Fruit fly (Drosophila melanogaster) whole organism, embryonic: ENCODE data around the gene erm.

Experiments
- Asciz ChIP-seq: fragments of 200-800 bp; sonication (Bioruptor generic); optimal IDR thresholded peaks from 2 replicates; lab custom pipeline; 2017; ENCODE audit warnings: missing biosample characterization, mild to moderate bottlenecking, missing genetic modification characterization, missing genetic modification reagents
- CG11560 ChIP-seq: fragments of 200-800 bp; sonication (Bioruptor generic); IDR thresholded peaks from 3 replicates; pipeline ENCODE4 v1.3.6; 2022; ENCODE audit warnings: missing biosample characterization, missing genetic modification characterization
- CG12236 ChIP-seq: fragments of 200-800 bp; sonication (Bioruptor generic); optimal IDR thresholded peaks from 2 replicates; lab custom pipeline; 2016; ENCODE audit warnings: missing biosample characterization, missing genetic modification characterization
- CG14014 ChIP-seq: fragments of 200-800 bp; sonication (Bioruptor generic); IDR thresholded peaks from 2 replicates; pipeline ENCODE4 v1.3.6; 2022; ENCODE audit warnings: missing biosample characterization, missing genetic modification characterization
- CG14667 ChIP-seq: fragments of 200-800 bp; sonication (Bioruptor generic); IDR thresholded peaks from 2 replicates; pipeline ENCODE4 v1.3.6; 2022; ENCODE audit warnings: missing biosample characterization, missing genetic modification characterization
- CG14860 ChIP-seq: fragments of 200-800 bp; sonication (Bioruptor generic); IDR thresholded peaks from 3 replicates; pipeline ENCODE4 v1.3.6; 2022; ENCODE audit warnings: missing biosample characterization, missing genetic modification characterization; ENCODE audit not compliant: partially characterized antibody
- CG1603 ChIP-seq: fragments of 200-800 bp; sonication (Bioruptor generic); optimal IDR thresholded peaks from 2 replicates; lab custom pipeline; 2019; ENCODE audit warnings: missing biosample characterization, mild to moderate bottlenecking, missing genetic modification characterization, moderate library complexity
- CG17359 ChIP-seq: fragments of 200-800 bp; sonication (Bioruptor generic); optimal IDR thresholded peaks from 3 replicates; lab custom pipeline; 2018; ENCODE audit warnings: missing biosample characterization, mild to moderate bottlenecking, missing genetic modification characterization, moderate library complexity
- CG17361 ChIP-seq: fragments of 200-800 bp; sonication (Bioruptor generic); IDR thresholded peaks from 3 replicates; pipeline ENCODE4 v1.3.6; 2022; ENCODE audit warnings: missing biosample characterization, missing genetic modification characterization
- CG18764 ChIP-seq: fragments of 200-800 bp; sonication (Bioruptor generic); optimal IDR thresholded peaks from 3 replicates; lab custom pipeline; 2016; ENCODE audit warnings: missing biosample characterization, missing genetic modification characterization
- CG2875 ChIP-seq: fragments of 200-800 bp; sonication (Bioruptor generic); optimal IDR thresholded peaks from 2 replicates; lab custom pipeline; 2017; ENCODE audit warnings: missing biosample characterization, mild to moderate bottlenecking, missing genetic modification characterization, missing genetic modification reagents
- CG32772 ChIP-seq: fragments of 200-800 bp; sonication (Bioruptor generic); IDR thresholded peaks from 2 replicates; pipeline ENCODE4 v1.3.6; 2022; ENCODE audit warnings: missing biosample characterization, missing genetic modification characterization
- CG34224 ChIP-seq: fragments of 200-800 bp; sonication (Bioruptor generic); IDR thresholded peaks from 3 replicates; pipeline ENCODE4 v1.3.6; 2022; ENCODE audit warnings: missing biosample characterization, missing genetic modification characterization; ENCODE audit not compliant: partially characterized antibody
- CG4617 ChIP-seq: fragments of 200-800 bp; sonication (Bioruptor generic); optimal IDR thresholded peaks from 3 replicates; lab custom pipeline; 2016; ENCODE audit warnings: missing biosample characterization, missing genetic modification characterization, borderline replicate concordance
- CG4707 ChIP-seq: fragments of 200-800 bp; sonication (Bioruptor generic); optimal IDR thresholded peaks from 2 replicates; lab custom pipeline; 2018; ENCODE audit warnings: missing biosample characterization, mild to moderate bottlenecking, missing genetic modification characterization, moderate library complexity
- CG4820 ChIP-seq: fragments of 200-800 bp; sonication (Bioruptor generic); optimal IDR thresholded peaks from 3 replicates; lab custom pipeline; 2016; ENCODE audit warnings: missing biosample characterization, missing genetic modification characterization
- CG6791 ChIP-seq: fragments of 200-800 bp; sonication (Bioruptor generic); IDR thresholded peaks from 3 replicates; pipeline ENCODE4 v1.3.6; 2022; ENCODE audit warnings: missing biosample characterization, missing genetic modification characterization; ENCODE audit not compliant: partially characterized antibody
- CG7928 ChIP-seq: fragments of 200-800 bp; sonication (Bioruptor generic); optimal IDR thresholded peaks from 2 replicates; lab custom pipeline; 2017; ENCODE audit warnings: missing biosample characterization, mild to moderate bottlenecking, missing genetic modification characterization
- CG8089 ChIP-seq: fragments of 200-800 bp; sonication (Bioruptor generic); optimal IDR thresholded peaks from 3 replicates; lab custom pipeline; 2016; ENCODE audit warnings: missing biosample characterization, missing genetic modification characterization
- CG9215 ChIP-seq: fragments of 200-800 bp; sonication (Bioruptor generic); IDR thresholded peaks from 2 replicates; pipeline ENCODE4 v1.3.6; 2022; ENCODE audit warnings: missing biosample characterization, missing genetic modification characterization
- CTCF ChIP-seq: fragments of 200-800 bp; sonication (Bioruptor generic); optimal IDR thresholded peaks from 2 replicates; lab custom pipeline; 2017; ENCODE audit warnings: missing biosample characterization, mild to moderate bottlenecking, missing genetic modification characterization, moderate library complexity
- Dip3 ChIP-seq: fragments of 200-800 bp; sonication (Bioruptor generic); optimal IDR thresholded peaks from 3 replicates; lab custom pipeline; 2016; ENCODE audit warnings: missing biosample characterization, missing genetic modification characterization
- Hr39 ChIP-seq: fragments of >200 bp; optimal IDR thresholded peaks from 2 replicates; lab custom pipeline; 2017
- Hr51 ChIP-seq, 2 experiments: fragments of 200-800 bp; sonication (Bioruptor generic); optimal IDR thresholded peaks; 2 replicates in 1 of 2; 3 replicates in 1 of 2; lab custom pipeline; 2016 to 2018; ENCODE audit warnings: missing biosample characterization in 2 of 2, missing genetic modification characterization in 2 of 2, mild to moderate bottlenecking in 1 of 2, moderate library complexity in 1 of 2
- Kr ChIP-seq: fragments of 200-800 bp; sonication (Bioruptor generic); optimal IDR thresholded peaks from 2 replicates; lab custom pipeline; 2017; ENCODE audit warnings: missing biosample characterization, mild to moderate bottlenecking, missing genetic modification characterization
- Max ChIP-seq: fragments of 200-800 bp; sonication (Bioruptor generic); optimal IDR thresholded peaks from 2 replicates; lab custom pipeline; 2016; ENCODE audit warnings: missing biosample characterization, mild to moderate bottlenecking, missing genetic modification characterization
- NFAT ChIP-seq: fragments of 200-800 bp; sonication (Bioruptor generic); IDR thresholded peaks from 2 replicates; pipeline ENCODE4 v1.3.6; 2022; ENCODE audit warnings: missing biosample characterization, missing genetic modification characterization
- Optix ChIP-seq: fragments of 200-800 bp; sonication (Bioruptor generic); IDR thresholded peaks from 3 replicates; pipeline ENCODE4 v1.3.6; 2022; ENCODE audit warnings: missing biosample characterization, missing genetic modification characterization
- Sox100B ChIP-seq: fragments of 200-800 bp; sonication (Bioruptor generic); optimal IDR thresholded peaks from 3 replicates; lab custom pipeline; 2018; ENCODE audit warnings: missing biosample characterization, mild to moderate bottlenecking, missing genetic modification characterization
- Sry-β ChIP-seq: fragments of 200-800 bp; sonication (Bioruptor generic); optimal IDR thresholded peaks from 2 replicates; lab custom pipeline; 2018; ENCODE audit warnings: missing biosample characterization, mild to moderate bottlenecking, missing genetic modification characterization, moderate library complexity
- TFAM ChIP-seq: fragments of 200-800 bp; sonication (Bioruptor generic); optimal IDR thresholded peaks from 2 replicates; lab custom pipeline; 2017; ENCODE audit warnings: missing biosample characterization, missing genetic modification characterization, inconsistent platforms
- Tbp ChIP-seq: fragments of >200 bp; optimal IDR thresholded peaks from 2 replicates; lab custom pipeline; 2018; ENCODE audit warnings: missing biosample characterization, missing genetic modification characterization
- Xbp1 ChIP-seq: fragments of 200-800 bp; sonication (Bioruptor generic); optimal IDR thresholded peaks from 3 replicates; lab custom pipeline; 2016; ENCODE audit warnings: missing biosample characterization, mild to moderate bottlenecking, missing genetic modification characterization
- br ChIP-seq: fragments of >200 bp; optimal IDR thresholded peaks from 2 replicates; lab custom pipeline; 2017
- chm ChIP-seq: fragments of 200-800 bp; sonication (Bioruptor generic); IDR thresholded peaks from 2 replicates; pipeline ENCODE4 v1.3.6; 2022; ENCODE audit warnings: missing biosample characterization, missing genetic modification characterization
- fd64A ChIP-seq: fragments of 200-800 bp; sonication (Bioruptor generic); optimal IDR thresholded peaks from 3 replicates; lab custom pipeline; 2018; ENCODE audit warnings: missing biosample characterization, mild to moderate bottlenecking, missing genetic modification characterization
- grau ChIP-seq: fragments of 200-800 bp; optimal IDR thresholded peaks from 3 replicates; lab custom pipeline; 2019; ENCODE audit warnings: missing biosample characterization, mild to moderate bottlenecking, missing genetic modification characterization, moderate library complexity
- hb ChIP-seq: fragments of 200-800 bp; sonication (Bioruptor generic); IDR thresholded peaks from 3 replicates; pipeline ENCODE4 v1.3.6; 2022; ENCODE audit warnings: missing biosample characterization, missing genetic modification characterization; ENCODE audit not compliant: partially characterized antibody
- ind ChIP-seq: fragments of 200-800 bp; sonication (Bioruptor generic); optimal IDR thresholded peaks from 3 replicates; lab custom pipeline; 2016; ENCODE audit warnings: missing biosample characterization, missing genetic modification characterization
- oc ChIP-seq: fragments of 200-800 bp; sonication (Bioruptor generic); optimal IDR thresholded peaks from 2 replicates; lab custom pipeline; 2018; ENCODE audit warnings: missing biosample characterization, mild to moderate bottlenecking, missing genetic modification characterization, moderate library complexity
- odd ChIP-seq: fragments of 200-800 bp; sonication (Bioruptor generic); optimal IDR thresholded peaks from 2 replicates; lab custom pipeline; 2017; ENCODE audit warnings: missing biosample characterization, mild to moderate bottlenecking, missing genetic modification characterization
- otp ChIP-seq: fragments of 200-800 bp; sonication (Bioruptor generic); IDR thresholded peaks from 3 replicates; pipeline ENCODE4, ENCODE4 v1.3.6; 2022; ENCODE audit warnings: missing biosample characterization, missing genetic modification characterization
- pnt ChIP-seq: fragments of 200-800 bp; sonication (Bioruptor generic); optimal IDR thresholded peaks from 3 replicates; lab custom pipeline; 2016; ENCODE audit warnings: missing biosample characterization, missing genetic modification characterization
- pros ChIP-seq: fragments of 200-800 bp; sonication (Bioruptor generic); optimal IDR thresholded peaks from 3 replicates; lab custom pipeline; 2019; ENCODE audit warnings: missing biosample characterization, mild to moderate bottlenecking, missing genetic modification characterization, moderate library complexity
- run ChIP-seq: fragments of 200-800 bp; sonication (Bioruptor generic); optimal IDR thresholded peaks from 3 replicates; lab custom pipeline; 2018; ENCODE audit warnings: missing biosample characterization, mild to moderate bottlenecking, missing genetic modification characterization
- salm ChIP-seq: fragments of 200-800 bp; sonication (Bioruptor generic); optimal IDR thresholded peaks from 2 replicates; lab custom pipeline; 2018; ENCODE audit warnings: missing biosample characterization, mild to moderate bottlenecking, missing genetic modification characterization
- sd ChIP-seq: fragments of 200-800 bp; sonication (Bioruptor generic); optimal IDR thresholded peaks from 3 replicates; lab custom pipeline; 2018; ENCODE audit warnings: missing biosample characterization, mild to moderate bottlenecking, missing genetic modification characterization, moderate library complexity
- seq ChIP-seq: fragments of 200-800 bp; sonication (Bioruptor generic); IDR thresholded peaks from 2 replicates; pipeline ENCODE4 v1.3.6; 2022; ENCODE audit warnings: missing biosample characterization, missing genetic modification characterization
- tll ChIP-seq, 2 experiments: fragments of 200-800 bp in 1 of 2; fragments of >200 bp in 1 of 2; sonication (Bioruptor generic) in 1 of 2; optimal IDR thresholded peaks; 2 replicates each; lab custom pipeline; 2017 to 2019; ENCODE audit warnings: missing biosample characterization in 2 of 2, missing genetic modification characterization in 2 of 2, mild to moderate bottlenecking in 1 of 2, moderate library complexity in 1 of 2
- trem ChIP-seq: fragments of 200-800 bp; optimal IDR thresholded peaks from 3 replicates; lab custom pipeline; 2019; ENCODE audit warnings: missing biosample characterization, mild to moderate bottlenecking, missing genetic modification characterization, moderate library complexity
- trh ChIP-seq: fragments of 200-800 bp; sonication (Bioruptor generic); optimal IDR thresholded peaks from 2 replicates; lab custom pipeline; 2016; ENCODE audit warnings: missing biosample characterization, missing genetic modification characterization
- unpg ChIP-seq: fragments of 200-800 bp; sonication (Bioruptor generic); optimal IDR thresholded peaks from 3 replicates; lab custom pipeline; 2018; ENCODE audit warnings: missing biosample characterization, mild to moderate bottlenecking, missing genetic modification characterization, moderate library complexity

Gene erm

dm6 chr2L:1911316-1911873, 58.8 kb downstream of the erm start (continued):
- TF ChIP-seq hb (GFP tag; lab: Robert Waterston, UW) = no peak
- TF ChIP-seq CG17359 = peak; percentile 21
- TF ChIP-seq NFAT = no peak
- no peak for TF ChIP-seq CG8089
- TF ChIP-seq CTCF (GFP tag; lab: Kevin White, UChicago) = no peak
- no peak for TF ChIP-seq trem (tag; lab: Kevin White, UChicago)
- no peak for TF ChIP-seq CG9215
- no peak for TF ChIP-seq pnt
- TF ChIP-seq Tbp = no peak
- peak; percentile 15 for TF ChIP-seq CG2875 (GFP tag; lab: Kevin White, UChicago)
- no peak for TF ChIP-seq Kr (GFP tag; lab: Kevin White, UChicago)
- no peak for TF ChIP-seq br (lab: Kevin White, UChicago)
- TF ChIP-seq CG12236 (GFP tag; lab: Kevin White, UChicago) = no peak
- no peak for TF ChIP-seq CG11560 (tag; lab: Robert Waterston, UW)
- TF ChIP-seq CG14860 (GFP tag; lab: Robert Waterston, UW) = no peak
- no peak for TF ChIP-seq CG32772
- no peak for TF ChIP-seq CG4617 (GFP tag; lab: Kevin White, UChicago)
- TF ChIP-seq Sox100B = no peak
- no peak for TF ChIP-seq Max
- TF ChIP-seq grau = no peak
- no peak for TF ChIP-seq CG7928 (GFP tag; lab: Kevin White, UChicago)
- no peak for TF ChIP-seq otp (GFP tag; lab: Robert Waterston, UW)
- no peak for TF ChIP-seq Dip3 (GFP tag; lab: Kevin White, UChicago)
- TF ChIP-seq CG34224 (GFP tag; lab: Robert Waterston, UW) = no peak
- TF ChIP-seq sd = no peak
- no peak for TF ChIP-seq unpg
- no peak for TF ChIP-seq run
- no peak for TF ChIP-seq Sry-β (GFP tag; lab: Kevin White, UChicago)
- TF ChIP-seq salm (tag; lab: Kevin White, UChicago) = no peak
- TF ChIP-seq Hr51 (GFP tag; optimal IDR thresholded peaks at IDR 0.05; lab: Kevin White, UChicago) = no peak
- no peak for TF ChIP-seq CG14014 (GFP tag; lab: Robert Waterston, UW)
- no peak for TF ChIP-seq Optix (GFP tag; lab: Robert Waterston, UW)
- no peak for TF ChIP-seq oc (tag; lab: Kevin White, UChicago)
- TF ChIP-seq Asciz (GFP tag; lab: Kevin White, UChicago) = peak; percentile 29
- no peak for TF ChIP-seq Hr39
- TF ChIP-seq seq = no peak
- no peak for TF ChIP-seq CG4820 (GFP tag; lab: Kevin White, UChicago)
- TF ChIP-seq CG6791 (GFP tag; lab: Robert Waterston, UW) = no peak
- peak; percentile 13 for TF ChIP-seq odd (GFP tag; lab: Kevin White, UChicago)
- TF ChIP-seq chm = no peak
- TF ChIP-seq CG1603 (tag; lab: Kevin White, UChicago) = peak; percentile 32
- no peak for TF ChIP-seq CG17361 (GFP tag; lab: Robert Waterston, UW)
- TF ChIP-seq tll (GFP tag; optimal IDR thresholded peaks at IDR 0.05; lab: Kevin White, UChicago) = no peak
- TF ChIP-seq CG18764 (GFP tag; lab: Kevin White, UChicago) = no peak
- TF ChIP-seq pros = no peak
- TF ChIP-seq trh (GFP tag; lab: Kevin White, UChicago) = no peak
- no peak for TF ChIP-seq CG14667 (GFP tag; lab: Robert Waterston, UW)
- TF ChIP-seq CG4707 (GFP tag; lab: Kevin White, UChicago) = no peak
- no peak for TF ChIP-seq Xbp1 (GFP tag; lab: Kevin White, UChicago)
- TF ChIP-seq fd64A (GFP tag; lab: Kevin White, UChicago) = peak; percentile 12
- TF ChIP-seq ind (GFP tag; lab: Kevin White, UChicago) = no peak
- no peak for TF ChIP-seq TFAM
